Worm (Caenorhabditis elegans): ENCODE results near the gene gei-8.

gei-8 gene

ce11 chrIII:8093079-8093623 is 27.9 kb downstream of the gei-8 start, which contains the start of gene K06H7.2:
Gene K06H7.2 (plus strand): TSS chrIII:8093573.
- TF ChIP-seq zag-1 (tag; optimal IDR thresholded peaks at IDR 0.05) = peak; percentile 31
- no peak for TF ChIP-seq unc-62 (GFP tag; optimal IDR thresholded peaks at IDR 0.05)
- TF ChIP-seq sem-4 (tag; optimal IDR thresholded peaks at IDR 0.05) = peak; percentile 20
- no peak for TF ChIP-seq elt-1 (tag; optimal IDR thresholded peaks at IDR 0.05)
- peak; percentile 22 for TF ChIP-seq nhr-6 (tag; optimal IDR thresholded peaks at IDR 0.05)
- no peak for TF ChIP-seq Y55F3AM.14 (GFP tag; optimal IDR thresholded peaks at IDR 0.05)
- TF ChIP-seq mab-5 (tag; optimal IDR thresholded peaks at IDR 0.05) = peak; percentile 65
- TF ChIP-seq ztf-11 (tag; optimal IDR thresholded peaks at IDR 0.05) = no peak
- peak; percentile 63 to 85 for TF ChIP-seq lsy-2 (tag; optimal IDR thresholded peaks at IDR 0.05)
- no peak for TF ChIP-seq unc-39 (tag; optimal IDR thresholded peaks at IDR 0.05)
- TF ChIP-seq ZK546.5 (tag; optimal IDR thresholded peaks at IDR 0.05) = no peak
- no peak for TF ChIP-seq lin-39 (tag; optimal IDR thresholded peaks at IDR 0.05)
- peak; percentile 46 for TF ChIP-seq nhr-25 (tag; optimal IDR thresholded peaks at IDR 0.05)
- TF ChIP-seq crh-2 (tag; optimal IDR thresholded peaks at IDR 0.05) = peak; percentile 74
- TF ChIP-seq ztf-4 (tag; optimal IDR thresholded peaks at IDR 0.05) = peak; percentile 3
- peak; percentile 36 for TF ChIP-seq fos-1 (tag; optimal IDR thresholded peaks at IDR 0.05)
- no peak for TF ChIP-seq ama-1 (optimal IDR thresholded peaks at IDR 0.05)
- TF ChIP-seq gmeb-1 (tag; optimal IDR thresholded peaks at IDR 0.05) = peak; percentile 45
- TF ChIP-seq unc-55 (GFP tag; optimal IDR thresholded peaks at IDR 0.05) = peak; percentile 83
- TF ChIP-seq nhr-77 (tag; optimal IDR thresholded peaks at IDR 0.05) = no peak
- TF ChIP-seq skn-1 (tag; optimal IDR thresholded peaks at IDR 0.05) = peak; percentile 28
- TF ChIP-seq nhr-11 (tag; optimal IDR thresholded peaks at IDR 0.05) = no peak
- TF ChIP-seq lin-13 (GFP tag; optimal IDR thresholded peaks at IDR 0.05) = peak; percentile 28
- TF ChIP-seq nhr-12 (tag; optimal IDR thresholded peaks at IDR 0.05) = no peak
- TF ChIP-seq elt-3 (tag; optimal IDR thresholded peaks at IDR 0.05) = no peak
- TF ChIP-seq C34F6.9 (tag; optimal IDR thresholded peaks at IDR 0.05) = peak; percentile 95
- TF ChIP-seq nhr-129 (tag; optimal IDR thresholded peaks at IDR 0.05) = peak; percentile 76
- no peak for TF ChIP-seq dmd-4 (tag; optimal IDR thresholded peaks at IDR 0.05)
- no peak for TF ChIP-seq nhr-10 (tag; optimal IDR thresholded peaks at IDR 0.05)
- no peak for TF ChIP-seq mdl-1 (tag; optimal IDR thresholded peaks at IDR 0.05)

- TF ChIP-seq sma-3 (GFP tag; optimal IDR thresholded peaks at IDR 0.05) = no peak
- TF ChIP-seq lin-39 (tag; optimal IDR thresholded peaks at IDR 0.05) = no peak
- no peak for TF ChIP-seq gmeb-1 (tag; optimal IDR thresholded peaks at IDR 0.05)
Observed at ce11 chrIII:8091408-8091807, 29.6 kb downstream of the gei-8 start, which contains the start of gene idi-1. Gene idi-1 (plus strand): TSS chrIII:8091708.

- no peak for TF ChIP-seq ama-1 (optimal IDR thresholded peaks at IDR 0.05)
- TF ChIP-seq R02D3.7 (tag; optimal IDR thresholded peaks at IDR 0.05) = no peak
- TF ChIP-seq aly-2 (tag; optimal IDR thresholded peaks at IDR 0.05) = no peak
- TF ChIP-seq alr-1 (tag; optimal IDR thresholded peaks at IDR 0.05) = no peak
- no peak for TF ChIP-seq lin-13 (GFP tag; optimal IDR thresholded peaks at IDR 0.05)
- TF ChIP-seq nhr-129 (tag; optimal IDR thresholded peaks at IDR 0.05) = no peak
- no peak for TF ChIP-seq mbf-1 (tag; optimal IDR thresholded peaks at IDR 0.05)
- TF ChIP-seq nhr-25 (tag; optimal IDR thresholded peaks at IDR 0.05) = no peak
- TF ChIP-seq Y55F3AM.14 (GFP tag; optimal IDR thresholded peaks at IDR 0.05) = no peak
- TF ChIP-seq nhr-11 (tag; optimal IDR thresholded peaks at IDR 0.05) = no peak
- no peak for TF ChIP-seq elt-1 (tag; optimal IDR thresholded peaks at IDR 0.05)
- TF ChIP-seq snpc-4 (tag; optimal IDR thresholded peaks at IDR 0.05) = no peak
- TF ChIP-seq unc-55 (GFP tag; optimal IDR thresholded peaks at IDR 0.05) = no peak
- TF ChIP-seq lin-11 (tag; optimal IDR thresholded peaks at IDR 0.05) = no peak
- no peak for TF ChIP-seq nhr-6 (tag; optimal IDR thresholded peaks at IDR 0.05)
- TF ChIP-seq nhr-21 (tag; optimal IDR thresholded peaks at IDR 0.05) = no peak
- no peak for TF ChIP-seq nhr-23 (tag; optimal IDR thresholded peaks at IDR 0.05)
- no peak for TF ChIP-seq zag-1 (tag; optimal IDR thresholded peaks at IDR 0.05)
- no peak for TF ChIP-seq skn-1 (tag; optimal IDR thresholded peaks at IDR 0.05)
- no peak for TF ChIP-seq sma-9 (GFP tag; optimal IDR thresholded peaks at IDR 0.05)
- no peak for TF ChIP-seq sma-9 (tag; optimal IDR thresholded peaks at IDR 0.05)
Observed at ce11 chrIII:8088235-8088634, 32.8 kb downstream of the gei-8 start, which contains the start of gene vms-1. Gene vms-1 (plus strand): TSS chrIII:8088535.
